Fruit fly (Drosophila melanogaster) whole organism, wandering third instar larva: Measurements from ENCODE around the gene Arglu1.
A peak's percentile ranks its signal among the peaks of the same experiment; 100 is the strongest.

Experiments
- CG32264 ChIP-seq: fragments of 200-800 bp; sonication (Bioruptor generic); optimal IDR thresholded peaks from 2 replicates; lab custom pipeline; 2016; ENCODE audit warnings: missing biosample characterization, missing genetic modification characterization
- CG9705 ChIP-seq: fragments of 200-800 bp; sonication (Bioruptor generic); optimal IDR thresholded peaks from 2 replicates; lab custom pipeline; 2018; ENCODE audit warnings: missing biosample characterization, mild to moderate bottlenecking, missing genetic modification characterization
- CrebA ChIP-seq: fragments of 200-800 bp; sonication (Bioruptor generic); optimal IDR thresholded peaks from 2 replicates; lab custom pipeline; 2016; ENCODE audit warnings: missing biosample characterization, mild to moderate bottlenecking, missing genetic modification characterization, borderline replicate concordance
- Dfd ChIP-seq: fragments of >200 bp; optimal IDR thresholded peaks from 2 replicates; lab custom pipeline; 2017; ENCODE audit warnings: missing biosample characterization, missing genetic modification characterization
- Dif ChIP-seq: fragments of 200-275, 200-300 bp; sonication (Bioruptor generic); optimal IDR thresholded peaks from 2 replicates; lab custom pipeline; 2018; ENCODE audit warnings: missing biosample characterization, missing genetic modification characterization; ENCODE audit not compliant: partially characterized antibody
- GATAd ChIP-seq: sonication (Bioruptor generic); optimal IDR thresholded peaks from 2 replicates; lab custom pipeline; 2016; ENCODE audit warnings: missing biosample characterization, missing genetic modification characterization
- HLH106 ChIP-seq: fragments of 200-800 bp; optimal IDR thresholded peaks from 3 replicates; lab custom pipeline; 2019; ENCODE audit warnings: missing biosample characterization, mild to moderate bottlenecking, missing genetic modification characterization, moderate library complexity
- Hnf4 ChIP-seq: fragments of 200-800 bp; sonication (Bioruptor generic); optimal IDR thresholded peaks from 2 replicates; lab custom pipeline; 2016; ENCODE audit warnings: missing biosample characterization, mild to moderate bottlenecking, missing genetic modification characterization
- Hr78 ChIP-seq: fragments of >200 bp; optimal IDR thresholded peaks from 2 replicates; lab custom pipeline; 2017; ENCODE audit warnings: missing biosample characterization, missing genetic modification characterization
- Hr83 ChIP-seq: fragments of 200-300 bp; sonication (Bioruptor generic); optimal IDR thresholded peaks from 2 replicates; lab custom pipeline; 2016; ENCODE audit warnings: missing biosample characterization, mild to moderate bottlenecking, missing genetic modification characterization, moderate library complexity; ENCODE audit not compliant: poor library complexity, severe bottlenecking
- Jra ChIP-seq: sonication (Bioruptor generic); optimal IDR thresholded peaks from 2 replicates; lab custom pipeline; 2016; ENCODE audit warnings: missing biosample characterization, missing genetic modification characterization
- Mio ChIP-seq: sonication (Bioruptor generic); optimal IDR thresholded peaks from 2 replicates; lab custom pipeline; 2016; ENCODE audit warnings: missing biosample characterization, missing genetic modification characterization
- Myc ChIP-seq: fragments of >200 bp; optimal IDR thresholded peaks from 2 replicates; lab custom pipeline; 2017
- N ChIP-seq: fragments of >200 bp; optimal IDR thresholded peaks from 2 replicates; lab custom pipeline; 2018; ENCODE audit warnings: missing biosample characterization, missing external identifiers, missing genetic modification characterization
- OdsH ChIP-seq: fragments of 200-800 bp; sonication (Bioruptor generic); optimal IDR thresholded peaks from 2 replicates; lab custom pipeline; 2016; ENCODE audit warnings: missing biosample characterization, mild to moderate bottlenecking, missing genetic modification characterization
- Rel ChIP-seq, 2 experiments: fragments of 200-800 bp; sonication (Bioruptor generic) in 1 of 2; optimal IDR thresholded peaks; 2 replicates in 1 of 2; 3 replicates in 1 of 2; lab custom pipeline; 2016 to 2019; ENCODE audit warnings: mild to moderate bottlenecking in 2 of 2, missing biosample characterization in 2 of 2, missing genetic modification characterization in 2 of 2, moderate library complexity in 1 of 2
- Sp1 ChIP-seq: fragments of 200-800 bp; sonication (Bioruptor generic); optimal IDR thresholded peaks from 3 replicates; lab custom pipeline; 2019; ENCODE audit warnings: missing biosample characterization, mild to moderate bottlenecking, missing genetic modification characterization, moderate library complexity
- Vsx2 ChIP-seq: fragments of 200-300, 225-300 bp; sonication (Bioruptor generic); optimal IDR thresholded peaks from 2 replicates; lab custom pipeline; 2018; ENCODE audit warnings: missing biosample characterization, missing genetic modification characterization; ENCODE audit not compliant: partially characterized antibody
- br ChIP-seq: fragments of 200-800 bp; sonication (Bioruptor generic); optimal IDR thresholded peaks from 2 replicates; lab custom pipeline; 2016; ENCODE audit warnings: missing biosample characterization, missing genetic modification characterization
- brk ChIP-seq: fragments of 200-800 bp; sonication (Bioruptor generic); optimal IDR thresholded peaks from 2 replicates; lab custom pipeline; 2016; ENCODE audit warnings: missing biosample characterization, mild to moderate bottlenecking, missing genetic modification characterization
- dl ChIP-seq, 2 experiments: fragments of 175-275, 200-275 bp in 1 of 2; fragments of 200-275 bp in 1 of 2; sonication (Bioruptor generic); optimal IDR thresholded peaks; lab custom pipeline; 2018; ENCODE audit warnings: mild to moderate bottlenecking in 2 of 2, missing biosample characterization in 2 of 2, missing genetic modification characterization in 2 of 2, moderate library complexity in 2 of 2; ENCODE audit not compliant: partially characterized antibody in 2 of 2, insufficient read depth in 1 of 2
- dmrt93B ChIP-seq: fragments of 200-800 bp; sonication (Bioruptor generic); optimal IDR thresholded peaks from 2 replicates; lab custom pipeline; 2018; ENCODE audit warnings: missing biosample characterization, mild to moderate bottlenecking, missing genetic modification characterization
- dsf ChIP-seq: sonication (Bioruptor generic); optimal IDR thresholded peaks from 2 replicates; lab custom pipeline; 2016; ENCODE audit warnings: missing biosample characterization, missing genetic modification characterization, borderline replicate concordance
- ey ChIP-seq: fragments of 200-800 bp; sonication (Bioruptor generic); optimal IDR thresholded peaks from 2 replicates; lab custom pipeline; 2016; ENCODE audit warnings: missing biosample characterization, missing genetic modification characterization
- foxo ChIP-seq, 2 experiments: fragments of 200-800 bp; sonication (Bioruptor generic); optimal IDR thresholded peaks; 2 replicates in 1 of 2; 3 replicates in 1 of 2; lab custom pipeline; 2016 to 2017; ENCODE audit warnings: missing biosample characterization in 2 of 2, missing genetic modification characterization in 2 of 2
- fru ChIP-seq: fragments of 200-800 bp; sonication (Bioruptor generic); optimal IDR thresholded peaks from 3 replicates; lab custom pipeline; 2016; ENCODE audit warnings: missing biosample characterization, mild to moderate bottlenecking, missing genetic modification characterization
- h ChIP-seq: fragments of 200-800 bp; sonication (Bioruptor generic); optimal IDR thresholded peaks from 3 replicates; lab custom pipeline; 2016; ENCODE audit warnings: missing biosample characterization, mild to moderate bottlenecking, missing genetic modification characterization
- jim ChIP-seq: fragments of 175-275, 200-325 bp; sonication (Bioruptor generic); optimal IDR thresholded peaks from 2 replicates; lab custom pipeline; 2016; ENCODE audit warnings: missing biosample characterization, mild to moderate bottlenecking, missing genetic modification characterization
- lola ChIP-seq: fragments of >200 bp; optimal IDR thresholded peaks from 2 replicates; lab custom pipeline; 2017; ENCODE audit warnings: missing biosample characterization, missing genetic modification characterization
- psq ChIP-seq: fragments of 200-800 bp; sonication (Bioruptor generic); optimal IDR thresholded peaks from 3 replicates; lab custom pipeline; 2017; ENCODE audit warnings: missing biosample characterization, mild to moderate bottlenecking, missing genetic modification characterization, moderate library complexity
- rgr ChIP-seq: fragments of 200-800 bp; sonication (Bioruptor generic); optimal IDR thresholded peaks from 3 replicates; lab custom pipeline; 2016; ENCODE audit warnings: missing biosample characterization, mild to moderate bottlenecking, missing genetic modification characterization
- sage ChIP-seq: fragments of 200-800 bp; sonication (Bioruptor generic); optimal IDR thresholded peaks from 2 replicates; lab custom pipeline; 2016; ENCODE audit warnings: missing biosample characterization, mild to moderate bottlenecking, missing genetic modification characterization
- sv ChIP-seq: fragments of 200-800 bp; sonication (Bioruptor generic); optimal IDR thresholded peaks from 3 replicates; lab custom pipeline; 2016; ENCODE audit warnings: missing biosample characterization, missing genetic modification characterization
- tai ChIP-seq: sonication (Bioruptor generic); optimal IDR thresholded peaks from 2 replicates; lab custom pipeline; 2016; ENCODE audit warnings: missing biosample characterization, missing genetic modification characterization
- usp ChIP-seq: fragments of >200 bp; optimal IDR thresholded peaks from 2 replicates; lab custom pipeline; 2017; ENCODE audit warnings: missing biosample characterization, missing genetic modification characterization
- woc ChIP-seq: sonication (Bioruptor generic); optimal IDR thresholded peaks from 2 replicates; lab custom pipeline; 2016; ENCODE audit warnings: missing biosample characterization, mild to moderate bottlenecking, missing genetic modification characterization

Arglu1 gene

DNA sequence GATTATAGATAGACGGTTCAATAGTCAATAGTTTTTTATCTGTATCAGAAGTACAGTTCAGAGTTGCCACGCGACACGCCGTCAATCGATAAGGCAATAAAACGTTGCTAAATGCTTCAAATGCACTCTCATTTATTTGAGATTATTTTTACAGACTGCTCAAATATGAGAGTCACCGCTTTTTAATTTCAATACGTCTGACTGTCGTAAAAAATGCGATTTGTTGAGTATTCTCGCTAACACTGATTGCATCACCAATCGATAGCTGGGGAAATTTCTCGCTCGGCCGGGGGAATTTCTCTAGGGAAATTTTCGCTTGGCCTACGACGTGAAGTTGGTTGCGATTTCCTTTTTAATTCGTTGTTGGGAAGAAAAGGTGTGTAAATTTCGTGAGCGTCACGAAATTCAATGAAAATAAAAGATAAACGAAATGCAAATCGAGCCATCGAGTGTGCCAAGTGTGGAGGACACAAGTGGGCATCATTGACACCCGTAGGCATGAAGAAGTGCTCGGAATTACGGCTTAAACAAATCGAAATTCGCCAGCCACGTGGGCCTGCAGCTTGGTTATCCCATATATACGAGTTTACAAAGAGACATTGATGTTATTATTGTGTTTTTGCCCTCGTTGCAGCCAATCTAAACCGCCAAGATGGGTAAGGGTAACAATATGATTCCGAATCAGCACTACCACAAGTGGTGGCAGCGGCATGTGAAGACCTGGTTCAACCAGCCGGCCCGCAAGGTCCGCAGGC, 29.2 kb upstream of the Arglu1 start, which contains the start of the genes Dref and RpL13:
Gene Dref, minus strand, starts transcription at position 247 of the 755 bp plus-strand sequence.
Gene RpL13, plus strand, starts transcription at position 331 of the 755 bp plus-strand sequence.
- TF ChIP-seq lola (GFP tag; lab: Kevin White, UChicago): no peak
- no peak for TF ChIP-seq sage
- no peak for TF ChIP-seq Rel (GFP tag; optimal IDR thresholded peaks at IDR 0.05; lab: Kevin White, UChicago)
- TF ChIP-seq Rel (tag; optimal IDR thresholded peaks at IDR 0.05; lab: Kevin White, UChicago): peak; percentile 80
- TF ChIP-seq GATAd (GFP tag; lab: Kevin White, UChicago): no peak
- TF ChIP-seq CrebA (GFP tag; lab: Kevin White, UChicago): no peak
- TF ChIP-seq ey (GFP tag; lab: Kevin White, UChicago): peak; percentile 74
- TF ChIP-seq h (GFP tag; lab: Kevin White, UChicago): peak; percentile 90
- no peak for TF ChIP-seq N (GFP tag; lab: Kevin White, UChicago)
- no peak for TF ChIP-seq jim (GFP tag; lab: Kevin White, UChicago)
- no peak for TF ChIP-seq Dif (GFP tag; lab: Kevin White, UChicago)
- TF ChIP-seq Mio (GFP tag; lab: Kevin White, UChicago): peak; percentile 43
- TF ChIP-seq Sp1 (GFP tag; lab: Kevin White, UChicago): peak; percentile 93
- TF ChIP-seq dl (GFP tag; optimal IDR thresholded peaks at IDR 0.05; lab: Kevin White, UChicago; ENCODE audit: insufficient read depth in 1 of 2, partially characterized antibody in 2 of 2): no peak
- no peak for TF ChIP-seq usp
- TF ChIP-seq dmrt93B (GFP tag; lab: Kevin White, UChicago): peak; percentile 86
- TF ChIP-seq woc (GFP tag; lab: Kevin White, UChicago): peak; percentile 53
- no peak for TF ChIP-seq tai (GFP tag; lab: Kevin White, UChicago)
- peak; percentile 88 for TF ChIP-seq br
- peak; percentile 53 for TF ChIP-seq dsf (GFP tag; lab: Kevin White, UChicago)
- TF ChIP-seq Jra (GFP tag; lab: Kevin White, UChicago): peak; percentile 71
- TF ChIP-seq HLH106 (tag; lab: Kevin White, UChicago): peak; percentile 81
- TF ChIP-seq foxo (GFP tag; optimal IDR thresholded peaks at IDR 0.05; lab: Kevin White, UChicago): peak; percentile 67 to 73
- peak; percentile 88 for TF ChIP-seq CG9705
- no peak for TF ChIP-seq Hr78 (GFP tag; lab: Kevin White, UChicago)
- peak; percentile 57 for TF ChIP-seq CG32264 (GFP tag; lab: Kevin White, UChicago)
- TF ChIP-seq rgr (GFP tag; lab: Kevin White, UChicago): peak; percentile 88
- TF ChIP-seq Dfd (GFP tag; lab: Kevin White, UChicago): no peak
- TF ChIP-seq psq: peak; percentile 60
- TF ChIP-seq Hnf4: peak; percentile 84
- no peak for TF ChIP-seq Vsx2 (GFP tag; lab: Kevin White, UChicago)
- peak; percentile 88 for TF ChIP-seq OdsH (GFP tag; lab: Kevin White, UChicago)
- peak; percentile 77 for TF ChIP-seq Myc (lab: Kevin White, UChicago)
- peak; percentile 83 for TF ChIP-seq fru (GFP tag; lab: Kevin White, UChicago)
- TF ChIP-seq brk: no peak
- TF ChIP-seq Hr83 (GFP tag; lab: Kevin White, UChicago): peak; percentile 94
- peak; percentile 65 for TF ChIP-seq sv

- peak; percentile 42 for TF ChIP-seq Sp1 (GFP tag; lab: Kevin White, UChicago)
- no peak for TF ChIP-seq N (GFP tag; lab: Kevin White, UChicago)
- TF ChIP-seq Mio (GFP tag; lab: Kevin White, UChicago): no peak
- TF ChIP-seq foxo (GFP tag; optimal IDR thresholded peaks at IDR 0.05; lab: Kevin White, UChicago): peak in 1 of 2 experiments; percentile 14
- peak; percentile 61 for TF ChIP-seq rgr (GFP tag; lab: Kevin White, UChicago)
- no peak for TF ChIP-seq dmrt93B (GFP tag; lab: Kevin White, UChicago)
- TF ChIP-seq Dfd (GFP tag; lab: Kevin White, UChicago): no peak
- TF ChIP-seq CG32264 (GFP tag; lab: Kevin White, UChicago): no peak
- no peak for TF ChIP-seq Myc (lab: Kevin White, UChicago)
- no peak for TF ChIP-seq Rel (GFP tag; optimal IDR thresholded peaks at IDR 0.05; lab: Kevin White, UChicago)
- TF ChIP-seq Rel (tag; optimal IDR thresholded peaks at IDR 0.05; lab: Kevin White, UChicago): no peak
- TF ChIP-seq dsf (GFP tag; lab: Kevin White, UChicago): no peak
- TF ChIP-seq HLH106 (tag; lab: Kevin White, UChicago): peak; percentile 24
- TF ChIP-seq, all 38 proteins: peak for 4
Measured at dm6 chr2L:9963603-9964042, 25.7 kb upstream of the Arglu1 start, which contains the start of gene CG5850. TSS of gene CG5850 (minus strand) at chr2L:9963949.
